Worm (Caenorhabditis elegans): ENCODE data around the gene trap-4.

- TF ChIP-seq ceh-9 (tag; optimal IDR thresholded peaks at IDR 0.05) (no peak), mec-3 (tag; optimal IDR thresholded peaks at IDR 0.05; ENCODE audit: borderline replicate concordance) (no peak), hlh-30 (tag; optimal IDR thresholded peaks at IDR 0.05; ENCODE audit: insufficient read depth) (no peak), nhr-11 (tag; optimal IDR thresholded peaks at IDR 0.05) (no peak), elt-2 (tag; optimal IDR thresholded peaks at IDR 0.05) (no peak), hlh-13 (GFP tag; optimal IDR thresholded peaks at IDR 0.05) (no peak), tbx-2 (tag; optimal IDR thresholded peaks at IDR 0.05) (no peak), lim-6 (tag; optimal IDR thresholded peaks at IDR 0.05) (no peak), zip-5 (tag; optimal IDR thresholded peaks at IDR 0.05) (no peak), ceh-14 (tag; optimal IDR thresholded peaks at IDR 0.05) (no peak), K02D7.2 (tag; optimal IDR thresholded peaks at IDR 0.05) (no peak), nhr-232 (tag; optimal IDR thresholded peaks at IDR 0.05) (no peak)
These were observed 27.0 kb downstream of the trap-4 start for ce11 chrIII:11947527-11947926.

Data from whole organism, late embryonic.